Fruit fly (Drosophila melanogaster): ENCODE results near the gene Tengl2.

Tengl2 gene

dm6 chr2L:2192123-2192601 is 47.0 kb downstream of the Tengl2 start, which contains the start of gene CG10874:
TSS of gene CG10874 (minus strand) at chr2L:2192386.
- TF ChIP-seq Hr78 (GFP tag; optimal IDR thresholded peaks at IDR 0.05) (no peak), Dif (GFP tag; optimal IDR thresholded peaks at IDR 0.05; ENCODE audit: partially characterized antibody) (peak; percentile 89), dl (GFP tag; optimal IDR thresholded peaks at IDR 0.05; ENCODE audit: insufficient read depth in 1 of 2, partially characterized antibody in 2 of 2) (peak in 1 of 2 experiments; percentile 58), Rel (GFP tag; optimal IDR thresholded peaks at IDR 0.05) (no peak), Rel (tag; optimal IDR thresholded peaks at IDR 0.05) (peak; percentile 30), Vsx2 (GFP tag; optimal IDR thresholded peaks at IDR 0.05; ENCODE audit: partially characterized antibody) (peak; percentile 98), CrebA (GFP tag; optimal IDR thresholded peaks at IDR 0.05; ENCODE audit: borderline replicate concordance) (no peak)

- TF ChIP-seq tai (GFP tag; optimal IDR thresholded peaks at IDR 0.05) = no peak
- TF ChIP-seq br (GFP tag; optimal IDR thresholded peaks at IDR 0.05) = no peak
- no peak for TF ChIP-seq jim (GFP tag; optimal IDR thresholded peaks at IDR 0.05)
- TF ChIP-seq brk (GFP tag; optimal IDR thresholded peaks at IDR 0.05) = no peak
- no peak for TF ChIP-seq CG9705 (GFP tag; optimal IDR thresholded peaks at IDR 0.05)
- TF ChIP-seq h (GFP tag; optimal IDR thresholded peaks at IDR 0.05) = no peak
- no peak for TF ChIP-seq GATAd (GFP tag; optimal IDR thresholded peaks at IDR 0.05)
- TF ChIP-seq Myc (optimal IDR thresholded peaks at IDR 0.05) = no peak
- no peak for TF ChIP-seq Hr83 (GFP tag; optimal IDR thresholded peaks at IDR 0.05; ENCODE audit: poor library complexity, severe bottlenecking)
- no peak for TF ChIP-seq sv (GFP tag; optimal IDR thresholded peaks at IDR 0.05)
- TF ChIP-seq dsf (GFP tag; optimal IDR thresholded peaks at IDR 0.05; ENCODE audit: borderline replicate concordance) = no peak
- TF ChIP-seq pan (optimal IDR thresholded peaks at IDR 0.05) = no peak
- no peak for TF ChIP-seq psq (GFP tag; optimal IDR thresholded peaks at IDR 0.05)
Observed at dm6 chr2L:2191404-2191803, 47.8 kb downstream of the Tengl2 start.

DNA sequence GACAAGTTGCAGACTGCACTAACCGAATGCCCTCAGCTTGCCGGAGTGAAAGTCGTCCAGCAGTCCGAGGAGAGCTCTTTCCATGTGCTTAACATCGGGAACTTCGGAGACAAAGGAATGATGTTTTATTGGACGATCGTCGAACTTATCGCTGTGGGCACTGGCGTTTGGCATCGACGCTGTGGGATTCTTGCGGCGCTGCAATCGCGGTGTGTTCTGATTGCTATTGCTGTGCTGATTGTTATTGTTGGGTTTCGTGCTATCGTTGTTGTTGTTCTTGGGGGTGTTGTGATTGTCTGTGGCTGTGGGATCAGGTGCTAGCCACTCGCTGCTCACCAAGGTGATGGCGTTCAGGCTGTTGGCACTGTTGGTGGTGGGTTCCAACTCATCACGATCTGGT is 48.5 kb downstream of the Tengl2 start:
- TF ChIP-seq HLH106 (tag; optimal IDR thresholded peaks at IDR 0.05) (no peak), jim (GFP tag; optimal IDR thresholded peaks at IDR 0.05) (no peak), Rel (GFP tag; optimal IDR thresholded peaks at IDR 0.05) (no peak), Rel (tag; optimal IDR thresholded peaks at IDR 0.05) (peak; percentile 87), rgr (GFP tag; optimal IDR thresholded peaks at IDR 0.05) (peak; percentile 11), dmrt93B (GFP tag; optimal IDR thresholded peaks at IDR 0.05) (no peak), h (GFP tag; optimal IDR thresholded peaks at IDR 0.05) (peak; percentile 18), Myc (optimal IDR thresholded peaks at IDR 0.05) (no peak)

DNA sequence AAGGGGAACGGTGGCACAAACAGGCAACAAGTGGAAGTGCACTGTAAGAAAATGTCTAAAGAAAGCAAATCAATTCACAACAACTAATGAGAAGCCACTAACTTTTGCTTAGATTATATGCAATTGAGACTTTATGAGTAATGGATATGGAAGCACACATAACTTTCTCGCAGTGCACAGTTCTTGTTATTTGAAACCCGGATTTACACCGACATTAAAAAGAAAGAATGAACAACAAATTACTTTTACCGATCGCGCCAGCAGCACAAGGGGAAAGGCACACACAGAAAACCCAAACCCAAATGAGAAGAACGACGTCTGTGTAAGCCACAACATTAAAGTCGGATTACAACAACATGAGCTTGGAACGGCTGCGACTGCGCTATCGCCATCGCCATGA is 50.1 kb downstream of the Tengl2 start:
- no peak for TF ChIP-seq sv (GFP tag; optimal IDR thresholded peaks at IDR 0.05)
- peak; percentile 48 for TF ChIP-seq dmrt93B (GFP tag; optimal IDR thresholded peaks at IDR 0.05)
- TF ChIP-seq h (GFP tag; optimal IDR thresholded peaks at IDR 0.05) = peak; percentile 75
- TF ChIP-seq usp (GFP tag; optimal IDR thresholded peaks at IDR 0.05) = no peak
- no peak for TF ChIP-seq CG9705 (GFP tag; optimal IDR thresholded peaks at IDR 0.05)
- peak; percentile 41 for TF ChIP-seq Sp1 (GFP tag; optimal IDR thresholded peaks at IDR 0.05)
- peak; percentile 77 for TF ChIP-seq fru (GFP tag; optimal IDR thresholded peaks at IDR 0.05)
- peak; percentile 37 for TF ChIP-seq CG32264 (GFP tag; optimal IDR thresholded peaks at IDR 0.05)
- TF ChIP-seq woc (GFP tag; optimal IDR thresholded peaks at IDR 0.05) = peak; percentile 32
- TF ChIP-seq foxo (GFP tag; optimal IDR thresholded peaks at IDR 0.05) = peak in 1 of 2 experiments; percentile 73
- TF ChIP-seq dsf (GFP tag; optimal IDR thresholded peaks at IDR 0.05; ENCODE audit: borderline replicate concordance) = no peak
- TF ChIP-seq Dfd (GFP tag; optimal IDR thresholded peaks at IDR 0.05) = no peak
- peak; percentile 59 for TF ChIP-seq psq (GFP tag; optimal IDR thresholded peaks at IDR 0.05)
- no peak for TF ChIP-seq N (GFP tag; optimal IDR thresholded peaks at IDR 0.05)
- no peak for TF ChIP-seq Dif (GFP tag; optimal IDR thresholded peaks at IDR 0.05; ENCODE audit: partially characterized antibody)
- TF ChIP-seq sage (GFP tag; optimal IDR thresholded peaks at IDR 0.05) = no peak
- TF ChIP-seq pan (optimal IDR thresholded peaks at IDR 0.05) = no peak
- peak; percentile 70 for TF ChIP-seq HLH106 (tag; optimal IDR thresholded peaks at IDR 0.05)
- peak; percentile 65 for TF ChIP-seq br (GFP tag; optimal IDR thresholded peaks at IDR 0.05)
- no peak for TF ChIP-seq CrebA (GFP tag; optimal IDR thresholded peaks at IDR 0.05; ENCODE audit: borderline replicate concordance)
- TF ChIP-seq jim (GFP tag; optimal IDR thresholded peaks at IDR 0.05) = no peak
- peak; percentile 62 for TF ChIP-seq rgr (GFP tag; optimal IDR thresholded peaks at IDR 0.05)
- TF ChIP-seq Mio (GFP tag; optimal IDR thresholded peaks at IDR 0.05) = no peak
- no peak for TF ChIP-seq Rel (GFP tag; optimal IDR thresholded peaks at IDR 0.05)
- no peak for TF ChIP-seq Rel (tag; optimal IDR thresholded peaks at IDR 0.05)
- peak; percentile 64 for TF ChIP-seq ey (GFP tag; optimal IDR thresholded peaks at IDR 0.05)
- TF ChIP-seq OdsH (GFP tag; optimal IDR thresholded peaks at IDR 0.05) = peak; percentile 62
- no peak for TF ChIP-seq lola (GFP tag; optimal IDR thresholded peaks at IDR 0.05)
- TF ChIP-seq Hr78 (GFP tag; optimal IDR thresholded peaks at IDR 0.05) = no peak
- TF ChIP-seq Abd-B (GFP tag; optimal IDR thresholded peaks at IDR 0.05) = no peak
- TF ChIP-seq dl (GFP tag; optimal IDR thresholded peaks at IDR 0.05; ENCODE audit: insufficient read depth in 1 of 2, partially characterized antibody in 2 of 2) = no peak
- peak; percentile 45 for TF ChIP-seq Hnf4 (GFP tag; optimal IDR thresholded peaks at IDR 0.05)
- TF ChIP-seq Hr83 (GFP tag; optimal IDR thresholded peaks at IDR 0.05; ENCODE audit: poor library complexity, severe bottlenecking) = no peak

Measured in whole organism, wandering third instar larva.